Worm (Caenorhabditis elegans): ENCODE measurements around the gene rsp-4.
A peak's percentile ranks its signal among the peaks of the same experiment; 100 is the strongest.

rsp-4 gene

DNA sequence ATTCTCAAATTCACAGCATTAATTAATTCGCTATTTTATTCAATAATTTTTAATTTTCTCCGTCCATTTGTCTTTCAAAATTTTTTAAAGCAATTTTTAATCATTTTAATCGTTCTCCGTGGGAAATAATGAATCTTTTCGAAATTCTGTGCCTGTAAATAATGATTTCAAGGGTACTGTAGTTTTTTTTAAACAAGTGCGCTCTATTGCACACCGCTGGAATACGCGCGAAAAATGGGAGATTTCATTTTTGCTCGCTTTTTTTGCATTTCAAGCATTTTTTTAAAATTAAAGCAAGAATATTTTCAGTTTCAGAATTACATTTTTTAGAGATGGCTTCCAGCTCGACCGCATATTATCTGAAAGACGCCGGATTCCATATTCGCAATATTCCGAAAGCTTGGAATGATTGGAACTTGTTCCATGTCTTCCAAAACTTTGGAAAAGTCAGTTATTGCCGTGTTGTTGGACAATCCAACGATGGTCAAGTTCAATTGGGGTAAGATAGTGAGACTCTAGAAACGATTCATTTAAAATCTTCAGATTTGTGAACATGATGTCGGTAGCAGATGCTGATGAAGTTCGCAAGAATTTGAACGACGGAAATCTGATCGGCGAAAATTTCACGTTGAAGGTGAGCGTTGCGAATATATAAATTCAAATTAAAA, 32.4 kb upstream of the rsp-4 start, which contains the start of gene tofu-6:
tofu-6 (plus strand) TSS at position 302 of the 668 bp plus-strand sequence.
- TF ChIP-seq cebp-1 (GFP tag; IDR thresholded peaks at IDR 0.05): no peak
- TF ChIP-seq cebp-1 (tag; optimal IDR thresholded peaks at IDR 0.05): no peak
- TF ChIP-seq madf-3 (GFP tag; IDR thresholded peaks at IDR 0.05): no peak
- TF ChIP-seq dpff-1 (tag; optimal IDR thresholded peaks at IDR 0.05): no peak
- no peak for TF ChIP-seq egl-44 (GFP tag; IDR thresholded peaks at IDR 0.05)
- TF ChIP-seq snpc-3.4 (tag; optimal IDR thresholded peaks at IDR 0.05): peak; percentile 78
- no peak for TF ChIP-seq sea-2 (GFP tag; IDR thresholded peaks at IDR 0.05)
- no peak for TF ChIP-seq rcor-1 (GFP tag; IDR thresholded peaks at IDR 0.05)
- TF ChIP-seq ets-4 (GFP tag; optimal IDR thresholded peaks at IDR 0.05): no peak
- 0 out of 2 replicates have a peak, but pooled peaks have one; percentile 25 for TF ChIP-seq B0336.3 (GFP tag; IDR thresholded peaks at IDR 0.05)
- TF ChIP-seq ztf-28 (GFP tag; IDR thresholded peaks at IDR 0.05): no peak
- TF ChIP-seq ztf-3 (GFP tag; optimal IDR thresholded peaks at IDR 0.05): no peak
- TF ChIP-seq gei-17 (GFP tag; optimal IDR thresholded peaks at IDR 0.05): no peak
- peak; percentile 96 for TF ChIP-seq lsl-1 (GFP tag; optimal IDR thresholded peaks at IDR 0.05)
- no peak for TF ChIP-seq ztf-22 (GFP tag; optimal IDR thresholded peaks at IDR 0.05)
- no peak for TF ChIP-seq zim-3 (tag; optimal IDR thresholded peaks at IDR 0.05)
- no peak for TF ChIP-seq chd-7 (tag; optimal IDR thresholded peaks at IDR 0.05)
- peak; percentile 98 for TF ChIP-seq madf-6 (GFP tag; IDR thresholded peaks at IDR 0.05)
- TF ChIP-seq attf-3 (GFP tag; conservative IDR thresholded peaks at IDR 0.05): 0 out of 2 replicates have a peak, but pooled peaks have one; percentile 15
- TF ChIP-seq sdz-38 (tag; optimal IDR thresholded peaks at IDR 0.05): no peak
- peak; percentile 95 for TF ChIP-seq efl-1 (GFP tag; optimal IDR thresholded peaks at IDR 0.05)
- TF ChIP-seq Y79H2A.3 (GFP tag; conservative IDR thresholded peaks at IDR 0.05): no peak
- TF ChIP-seq ceh-40 (GFP tag; IDR thresholded peaks at IDR 0.05): no peak
- TF ChIP-seq nfya-1 (tag; optimal IDR thresholded peaks at IDR 0.05; ENCODE audit: borderline replicate concordance, insufficient read depth): no peak
- TF ChIP-seq T07F8.4 (tag; optimal IDR thresholded peaks at IDR 0.05): no peak
- TF ChIP-seq snpc-1.3 (tag; optimal IDR thresholded peaks at IDR 0.05; ENCODE audit: insufficient read depth): peak; percentile 36
- TF ChIP-seq lin-26 (GFP tag; IDR thresholded peaks at IDR 0.05): no peak
- peak; percentile 61 for TF ChIP-seq F23B12.7 (tag; optimal IDR thresholded peaks at IDR 0.05; ENCODE audit: insufficient read depth)
- peak; percentile 99 for TF ChIP-seq madf-8 (GFP tag; conservative IDR thresholded peaks at IDR 0.05)
- no peak for TF ChIP-seq K12H6.12 (tag; optimal IDR thresholded peaks at IDR 0.05)
- TF ChIP-seq hmg-1.2 (GFP tag; IDR thresholded peaks at IDR 0.05): 0 out of 2 replicates have a peak, but pooled peaks have one; percentile 32
- peak; percentile 83 for TF ChIP-seq dpl-1 (GFP tag; optimal IDR thresholded peaks at IDR 0.05)
- TF ChIP-seq zfh-2 (GFP tag; conservative IDR thresholded peaks at IDR 0.05): no peak
- TF ChIP-seq mxl-1 (tag; optimal IDR thresholded peaks at IDR 0.05): no peak
- TF ChIP-seq ceh-91 (GFP tag; IDR thresholded peaks at IDR 0.05): peak; percentile 90
- TF ChIP-seq F49E8.2 (tag; optimal IDR thresholded peaks at IDR 0.05; ENCODE audit: insufficient read depth): peak; percentile 43
- TF ChIP-seq snpc-4 (GFP tag; optimal IDR thresholded peaks at IDR 0.05): no peak
- peak in 1 of 4 experiments; percentile 5 for TF ChIP-seq snpc-4 (tag; optimal IDR thresholded peaks at IDR 0.05)
- no peak for TF ChIP-seq tbx-9 (tag; optimal IDR thresholded peaks at IDR 0.05; ENCODE audit: borderline replicate concordance)
- TF ChIP-seq pbrm-1 (GFP tag; IDR thresholded peaks at IDR 0.05): 0 out of 2 replicates have a peak, but pooled peaks have one; percentile 12
- TF ChIP-seq F33H1.4 (GFP tag; IDR thresholded peaks at IDR 0.05): peak; percentile 78
- TF ChIP-seq D2030.7 (GFP tag; IDR thresholded peaks at IDR 0.05): peak; percentile 87
- TF ChIP-seq dox-1 (GFP tag; IDR thresholded peaks at IDR 0.05): peak; percentile 63
- TF ChIP-seq xnd-1 (tag; optimal IDR thresholded peaks at IDR 0.05): peak; percentile 94
- TF ChIP-seq nfya-2 (GFP tag; IDR thresholded peaks at IDR 0.05): no peak
- TF ChIP-seq B0019.2 (GFP tag; conservative IDR thresholded peaks at IDR 0.05): 0 out of 2 replicates have a peak, but pooled peaks have one; percentile 59
- no peak for TF ChIP-seq ztf-26 (tag; optimal IDR thresholded peaks at IDR 0.05)

Data from whole organism, young adult.